Fruit fly (Drosophila melanogaster) whole organism, embryonic: ENCODE results near the gene CG4957.

Source experiments
- Abd-B ChIP-seq: fragments of 200-800 bp; sonication (Bioruptor generic); optimal IDR thresholded peaks from 2 replicates; lab custom pipeline; 2018; ENCODE audit warnings: missing biosample characterization, mild to moderate bottlenecking, missing genetic modification characterization, moderate library complexity
- Asciz ChIP-seq: fragments of 200-800 bp; sonication (Bioruptor generic); optimal IDR thresholded peaks from 2 replicates; lab custom pipeline; 2017; ENCODE audit warnings: missing biosample characterization, mild to moderate bottlenecking, missing genetic modification characterization, missing genetic modification reagents
- Awh ChIP-seq: fragments of 200-800 bp; sonication (Bioruptor generic); IDR thresholded peaks from 2 replicates; pipeline ENCODE4, ENCODE4 v1.3.6; 2022; ENCODE audit warnings: missing biosample characterization, missing genetic modification characterization
- BEAF-32 ChIP-seq: fragments of 200-800 bp; sonication (Bioruptor generic); optimal IDR thresholded peaks from 3 replicates; lab custom pipeline; 2017; ENCODE audit warnings: missing biosample characterization, missing genetic modification characterization, mild to moderate bottlenecking, moderate library complexity, missing genetic modification reagents
- CG1024 ChIP-seq: fragments of 200-800 bp; sonication (Bioruptor generic); IDR thresholded peaks from 2 replicates; pipeline ENCODE4 v1.3.6; 2022; ENCODE audit warnings: missing biosample characterization, missing genetic modification characterization
- CG10959 ChIP-seq: fragments of 200-800 bp; sonication (Bioruptor generic); IDR thresholded peaks from 2 replicates; pipeline ENCODE4 v1.3.6; 2022; ENCODE audit warnings: missing biosample characterization, missing genetic modification characterization
- CG12744 ChIP-seq: fragments of 200-800 bp; sonication (Bioruptor generic); optimal IDR thresholded peaks from 2 replicates; lab custom pipeline; 2016; ENCODE audit warnings: missing biosample characterization, missing genetic modification characterization
- CG12769 ChIP-seq: fragments of 200-800 bp; sonication (Bioruptor generic); optimal IDR thresholded peaks from 2 replicates; lab custom pipeline; 2019; ENCODE audit warnings: missing biosample characterization, mild to moderate bottlenecking, missing genetic modification characterization, moderate library complexity
- CG13287 ChIP-seq: fragments of 200-800 bp; sonication (Bioruptor generic); IDR thresholded peaks from 2 replicates; pipeline ENCODE4 v1.3.6; 2022; ENCODE audit warnings: missing biosample characterization, missing genetic modification characterization; ENCODE audit not compliant: partially characterized antibody
- CG15073 ChIP-seq: fragments of 200-800 bp; sonication (Bioruptor generic); optimal IDR thresholded peaks from 2 replicates; lab custom pipeline; 2016; ENCODE audit warnings: missing biosample characterization, missing genetic modification characterization
- CG1602 ChIP-seq: fragments of 200-800 bp; sonication (Bioruptor generic); optimal IDR thresholded peaks from 3 replicates; lab custom pipeline; 2016; ENCODE audit warnings: missing biosample characterization, missing genetic modification characterization
- CG18764 ChIP-seq: fragments of 200-800 bp; sonication (Bioruptor generic); optimal IDR thresholded peaks from 3 replicates; lab custom pipeline; 2016; ENCODE audit warnings: missing biosample characterization, missing genetic modification characterization
- CG4360 ChIP-seq: fragments of 200-800 bp; sonication (Bioruptor generic); IDR thresholded peaks from 2 replicates; pipeline ENCODE4 v1.3.6; 2022; ENCODE audit warnings: missing biosample characterization, missing genetic modification characterization
- CG4707 ChIP-seq: fragments of 200-800 bp; sonication (Bioruptor generic); optimal IDR thresholded peaks from 2 replicates; lab custom pipeline; 2018; ENCODE audit warnings: missing biosample characterization, mild to moderate bottlenecking, missing genetic modification characterization, moderate library complexity
- CG4730 ChIP-seq: fragments of 200-800 bp; sonication (Bioruptor generic); IDR thresholded peaks from 2 replicates; pipeline ENCODE4 v1.3.6; 2022; ENCODE audit warnings: missing biosample characterization, missing genetic modification characterization
- CG5953 ChIP-seq: fragments of 200-800 bp; sonication (Bioruptor generic); IDR thresholded peaks from 2 replicates; pipeline ENCODE4 v1.3.6; 2022; ENCODE audit warnings: missing biosample characterization, missing genetic modification characterization
- CG6272 ChIP-seq: fragments of 200-800 bp; sonication (Bioruptor generic); IDR thresholded peaks from 2 replicates; pipeline ENCODE4 v1.3.6; 2022; ENCODE audit warnings: missing biosample characterization, missing genetic modification characterization
- CG6791 ChIP-seq: fragments of 200-800 bp; sonication (Bioruptor generic); IDR thresholded peaks from 3 replicates; pipeline ENCODE4 v1.3.6; 2022; ENCODE audit warnings: missing biosample characterization, missing genetic modification characterization; ENCODE audit not compliant: partially characterized antibody
- CG7556 ChIP-seq: fragments of 200-800 bp; sonication (Bioruptor generic); optimal IDR thresholded peaks from 2 replicates; lab custom pipeline; 2017; ENCODE audit warnings: missing biosample characterization, mild to moderate bottlenecking, missing genetic modification characterization
- CG7839 ChIP-seq: fragments of 200-800 bp; sonication (Bioruptor generic); optimal IDR thresholded peaks from 3 replicates; lab custom pipeline; 2018; ENCODE audit warnings: missing biosample characterization, mild to moderate bottlenecking, missing genetic modification characterization, moderate library complexity
- CG8478 ChIP-seq: fragments of >200 bp; optimal IDR thresholded peaks from 2 replicates; lab custom pipeline; 2018
- CG9876 ChIP-seq: fragments of 200-800 bp; sonication (Bioruptor generic); optimal IDR thresholded peaks from 2 replicates; lab custom pipeline; 2016; ENCODE audit warnings: missing biosample characterization, missing genetic modification characterization
- Dad ChIP-seq: fragments of 200-800 bp; sonication (Bioruptor generic); optimal IDR thresholded peaks from 3 replicates; lab custom pipeline; 2016; ENCODE audit warnings: missing biosample characterization, missing genetic modification characterization
- Dll ChIP-seq: fragments of 200-800 bp; sonication (Bioruptor generic); IDR thresholded peaks from 4 replicates; pipeline ENCODE4 v1.3.6; 2022; ENCODE audit warnings: missing biosample characterization, missing genetic modification characterization; ENCODE audit not compliant: partially characterized antibody
- E2f2 ChIP-seq: fragments of 200-800 bp; sonication (Bioruptor generic); IDR thresholded peaks from 2 replicates; pipeline ENCODE4 v1.3.6; 2022; ENCODE audit warnings: missing biosample characterization, missing genetic modification characterization
- Lhr ChIP-seq: fragments of 200-800 bp; sonication (Bioruptor generic); optimal IDR thresholded peaks from 3 replicates; lab custom pipeline; 2017; ENCODE audit warnings: mild to moderate bottlenecking, missing biosample characterization, missing genetic modification reagents, missing genetic modification characterization
- MESR4 ChIP-seq: fragments of 200-800 bp; sonication (Bioruptor generic); optimal IDR thresholded peaks from 2 replicates; lab custom pipeline; 2018; ENCODE audit warnings: missing biosample characterization, mild to moderate bottlenecking, missing genetic modification characterization, moderate library complexity
- Mad ChIP-seq: fragments of 200-800 bp; sonication (Bioruptor generic); optimal IDR thresholded peaks from 2 replicates; lab custom pipeline; 2016; ENCODE audit warnings: missing biosample characterization, missing genetic modification characterization
- Meics ChIP-seq: fragments of 200-800 bp; sonication (Bioruptor generic); optimal IDR thresholded peaks from 2 replicates; lab custom pipeline; 2017; ENCODE audit warnings: missing biosample characterization, mild to moderate bottlenecking, missing genetic modification characterization
- Nf-YB ChIP-seq: fragments of 200-800 bp; sonication (Bioruptor generic); optimal IDR thresholded peaks from 3 replicates; lab custom pipeline; 2019; ENCODE audit warnings: missing biosample characterization, mild to moderate bottlenecking, missing genetic modification characterization, moderate library complexity
- Optix ChIP-seq: fragments of 200-800 bp; sonication (Bioruptor generic); IDR thresholded peaks from 3 replicates; pipeline ENCODE4 v1.3.6; 2022; ENCODE audit warnings: missing biosample characterization, missing genetic modification characterization
- Poxn ChIP-seq: fragments of 200-800 bp; sonication (Bioruptor generic); IDR thresholded peaks from 2 replicates; pipeline ENCODE4 v1.3.6; 2022; ENCODE audit warnings: missing biosample characterization, missing genetic modification characterization
- Ptx1 ChIP-seq: fragments of 200-800 bp; sonication (Bioruptor generic); IDR thresholded peaks from 2 replicates; pipeline ENCODE4 v1.3.6; 2022; ENCODE audit warnings: missing biosample characterization, missing genetic modification characterization
- Six4 ChIP-seq: fragments of 200-800 bp; sonication (Bioruptor generic); optimal IDR thresholded peaks from 2 replicates; lab custom pipeline; 2016; ENCODE audit warnings: missing biosample characterization, missing genetic modification characterization
- Sry-δ ChIP-seq: fragments of 200-800 bp; sonication (Bioruptor generic); optimal IDR thresholded peaks from 2 replicates; lab custom pipeline; 2016; ENCODE audit warnings: missing biosample characterization, missing genetic modification characterization
- TFAM ChIP-seq: fragments of 200-800 bp; sonication (Bioruptor generic); optimal IDR thresholded peaks from 2 replicates; lab custom pipeline; 2017; ENCODE audit warnings: missing biosample characterization, missing genetic modification characterization, inconsistent platforms
- aop ChIP-seq: fragments of 200-800 bp; sonication (Bioruptor generic); IDR thresholded peaks from 2 replicates; pipeline ENCODE4 v1.3.6; 2022; ENCODE audit warnings: missing biosample characterization, missing genetic modification characterization
- ap ChIP-seq: fragments of 200-800 bp; sonication (Bioruptor generic); IDR thresholded peaks from 2 replicates; pipeline ENCODE4 v1.3.6; 2022; ENCODE audit warnings: missing biosample characterization, missing genetic modification characterization
- crp ChIP-seq, 2 experiments: fragments of 200-800 bp; sonication (Bioruptor generic); optimal IDR thresholded peaks; 2 replicates in 1 of 2; 3 replicates in 1 of 2; lab custom pipeline; 2017; ENCODE audit warnings: missing biosample characterization in 2 of 2, missing genetic modification characterization in 2 of 2, mild to moderate bottlenecking in 1 of 2, moderate library complexity in 1 of 2
- eyg ChIP-seq: fragments of 200-800 bp; sonication (Bioruptor generic); optimal IDR thresholded peaks from 3 replicates; lab custom pipeline; 2016; ENCODE audit warnings: missing biosample characterization, missing genetic modification characterization
- fru ChIP-seq: fragments of >200 bp; optimal IDR thresholded peaks from 2 replicates; lab custom pipeline; 2017
- gem ChIP-seq: fragments of 200-800 bp; sonication (Bioruptor generic); optimal IDR thresholded peaks from 2 replicates; lab custom pipeline; 2019; ENCODE audit warnings: missing biosample characterization, mild to moderate bottlenecking, missing genetic modification characterization, moderate library complexity
- gfzf ChIP-seq: fragments of 200-800 bp; sonication (Bioruptor generic); optimal IDR thresholded peaks from 2 replicates; lab custom pipeline; 2016; ENCODE audit warnings: missing biosample characterization, mild to moderate bottlenecking, missing genetic modification characterization, moderate library complexity
- kah ChIP-seq: fragments of 200-800 bp; sonication (Bioruptor generic); optimal IDR thresholded peaks from 2 replicates; lab custom pipeline; 2018; ENCODE audit warnings: missing biosample characterization, mild to moderate bottlenecking, missing genetic modification characterization
- lbe ChIP-seq: fragments of 200-800 bp; sonication (Bioruptor generic); optimal IDR thresholded peaks from 2 replicates; lab custom pipeline; 2016; ENCODE audit warnings: missing biosample characterization, mild to moderate bottlenecking, missing genetic modification characterization
- lov ChIP-seq, 2 experiments: fragments of 200-800 bp in 1 of 2; fragments of >200 bp in 1 of 2; sonication (Bioruptor generic) in 1 of 2; IDR thresholded peaks in 1 of 2; optimal IDR thresholded peaks in 1 of 2; 2 replicates in 1 of 2; 3 replicates in 1 of 2; pipeline versions ENCODE4 v1.3.6 to Lab custom; 2017 to 2022; ENCODE audit warnings: missing biosample characterization in 1 of 2, missing genetic modification characterization in 1 of 2
- nerfin-2 ChIP-seq: fragments of 200-800 bp; sonication (Bioruptor generic); IDR thresholded peaks from 2 replicates; pipeline ENCODE4 v1.3.6; 2022; ENCODE audit warnings: missing biosample characterization, missing genetic modification characterization; ENCODE audit not compliant: partially characterized antibody
- ranshi ChIP-seq: fragments of 200-800 bp; sonication (Bioruptor generic); IDR thresholded peaks from 2 replicates; pipeline ENCODE4 v1.3.6; 2022; ENCODE audit warnings: missing biosample characterization, missing genetic modification characterization
- slbo ChIP-seq: fragments of 200-800 bp; sonication (Bioruptor generic); IDR thresholded peaks from 2 replicates; pipeline ENCODE4 v1.3.6; 2022; ENCODE audit warnings: missing biosample characterization, missing genetic modification characterization
- stc ChIP-seq: fragments of 200-800 bp; sonication (Bioruptor generic); IDR thresholded peaks from 2 replicates; pipeline ENCODE4 v1.3.6; 2022; ENCODE audit warnings: missing biosample characterization, missing genetic modification characterization
- tgo ChIP-seq: fragments of 200-800 bp; sonication (Bioruptor generic); IDR thresholded peaks from 3 replicates; pipeline ENCODE4 v1.3.6; 2022; ENCODE audit warnings: missing biosample characterization, missing genetic modification characterization
- usp ChIP-seq: fragments of >200 bp; optimal IDR thresholded peaks from 2 replicates; lab custom pipeline; 2017; ENCODE audit warnings: missing biosample characterization, missing genetic modification characterization

The CG4957 gene

dm6 chr2L:10255725-10256158 is 12.9 kb upstream of the CG4957 start, which contains the start of gene CG5676:
TSS of gene CG5676 (minus strand) at chr2L:10255891.
- TF ChIP-seq CG10959 (GFP tag; lab: Robert Waterston, UW): no peak
- no peak for TF ChIP-seq CG4707 (GFP tag; lab: Kevin White, UChicago)
- TF ChIP-seq stc (GFP tag; lab: Robert Waterston, UW): no peak
- TF ChIP-seq Ptx1: no peak
- no peak for TF ChIP-seq CG12744
- TF ChIP-seq Sry-δ (GFP tag; lab: Kevin White, UChicago): peak; percentile 38
- no peak for TF ChIP-seq Asciz (GFP tag; lab: Kevin White, UChicago)
- TF ChIP-seq kah (GFP tag; lab: Kevin White, UChicago): no peak
- TF ChIP-seq CG5953 (GFP tag; lab: Robert Waterston, UW): no peak
- TF ChIP-seq Lhr (GFP tag; lab: Kevin White, UChicago): no peak
- TF ChIP-seq Mad (GFP tag; lab: Kevin White, UChicago): no peak
- no peak for TF ChIP-seq Meics (GFP tag; lab: Kevin White, UChicago)
- TF ChIP-seq CG1602 (GFP tag; lab: Kevin White, UChicago): no peak
- TF ChIP-seq BEAF-32 (GFP tag; lab: Kevin White, UChicago): peak; percentile 31
- peak; percentile 90 for TF ChIP-seq CG1024
- no peak for TF ChIP-seq TFAM (GFP tag; lab: Kevin White, UChicago)
- no peak for TF ChIP-seq Six4 (GFP tag; lab: Kevin White, UChicago)
- TF ChIP-seq Poxn (GFP tag; lab: Robert Waterston, UW): no peak
- TF ChIP-seq slbo: no peak
- peak; percentile 20; the same call in 1 of the 3 replicates for TF ChIP-seq CG6791 (GFP tag; lab: Robert Waterston, UW)
- TF ChIP-seq MESR4: peak; percentile 77
- no peak for TF ChIP-seq Nf-YB (GFP tag; lab: Kevin White, UChicago)
- TF ChIP-seq gem (tag; lab: Kevin White, UChicago): no peak
- 0 out of 4 replicates have a peak, but pooled peaks have one; percentile 34 for TF ChIP-seq Dll (GFP tag; lab: Robert Waterston, UW)
- no peak for TF ChIP-seq CG8478 (lab: Kevin White, UChicago)
- no peak for TF ChIP-seq CG6272 (GFP tag; lab: Robert Waterston, UW)
- no peak for TF ChIP-seq nerfin-2 (GFP tag; lab: Robert Waterston, UW)
- no peak for TF ChIP-seq CG18764 (GFP tag; lab: Kevin White, UChicago)
- TF ChIP-seq lbe (GFP tag; lab: Kevin White, UChicago): no peak
- no peak for TF ChIP-seq tgo (GFP tag; lab: Robert Waterston, UW)
- no peak for TF ChIP-seq Abd-B
- no peak for TF ChIP-seq eyg
- no peak for TF ChIP-seq CG12769
- TF ChIP-seq ap (GFP tag; lab: Robert Waterston, UW): no peak
- no peak for TF ChIP-seq CG9876 (GFP tag; lab: Kevin White, UChicago)
- no peak for TF ChIP-seq CG7556 (GFP tag; lab: Kevin White, UChicago)
- no peak for TF ChIP-seq Optix (GFP tag; lab: Robert Waterston, UW)
- TF ChIP-seq Awh (GFP tag; lab: Robert Waterston, UW): no peak
- TF ChIP-seq CG13287 (GFP tag; lab: Robert Waterston, UW): no peak; the same call in 1 of the 2 replicates
- no peak for TF ChIP-seq ranshi (GFP tag; lab: Robert Waterston, UW)
- no peak for TF ChIP-seq CG15073
- TF ChIP-seq gfzf (GFP tag; lab: Kevin White, UChicago): peak; percentile 39
- no peak for TF ChIP-seq usp (GFP tag; lab: Kevin White, UChicago)
- no peak for TF ChIP-seq CG4360
- no peak for TF ChIP-seq Dad (GFP tag; lab: Kevin White, UChicago)
- no peak for TF ChIP-seq lov (optimal IDR thresholded peaks at IDR 0.05; lab: Kevin White, UChicago)
- TF ChIP-seq lov (GFP tag; IDR thresholded peaks at IDR 0.05; lab: Robert Waterston, UW): no peak
- 0 out of 2 replicates have a peak, but pooled peaks have one; percentile 8 for TF ChIP-seq E2f2 (GFP tag; lab: Robert Waterston, UW)
- TF ChIP-seq CG4730 (GFP tag; lab: Robert Waterston, UW): no peak
- no peak for TF ChIP-seq crp (GFP tag; optimal IDR thresholded peaks at IDR 0.05; lab: Kevin White, UChicago)
- TF ChIP-seq CG7839 (tag; lab: Kevin White, UChicago): no peak
- TF ChIP-seq aop: no peak
- TF ChIP-seq fru (lab: Kevin White, UChicago): no peak
